Fruit fly (Drosophila melanogaster): Measurements from ENCODE around the gene RpL9.

The RpL9 gene

dm6 chr2L:11003925-11004673 lies at the start of gene RpL9:
Gene RpL9 (minus strand): TSS chr2L:11004189.
- peak; percentile 84 for TF ChIP-seq CG17801 (GFP tag; optimal IDR thresholded peaks at IDR 0.05; ENCODE audit: partially characterized antibody)

- no peak for TF ChIP-seq CG17801 (GFP tag; optimal IDR thresholded peaks at IDR 0.05; ENCODE audit: partially characterized antibody)
Observed at dm6 chr2L:11053018-11053807, 49.2 kb upstream of the RpL9 start.

dm6 chr2L:11052493-11052788 lies 48.5 kb upstream of the RpL9 start:
- no peak for TF ChIP-seq CG17801 (GFP tag; optimal IDR thresholded peaks at IDR 0.05; ENCODE audit: partially characterized antibody)

- TF ChIP-seq CG17801 (GFP tag; optimal IDR thresholded peaks at IDR 0.05; ENCODE audit: partially characterized antibody) = no peak
Observed at dm6 chr2L:11051644-11052492, 47.9 kb upstream of the RpL9 start.

dm6 chr2L:11049723-11050122 lies 45.7 kb upstream of the RpL9 start:
- TF ChIP-seq CG17801 (GFP tag; optimal IDR thresholded peaks at IDR 0.05; ENCODE audit: partially characterized antibody) = no peak

dm6 chr2L:11048307-11048706 lies 44.3 kb upstream of the RpL9 start:
- TF ChIP-seq CG17801 (GFP tag; optimal IDR thresholded peaks at IDR 0.05; ENCODE audit: partially characterized antibody) = no peak

- TF ChIP-seq CG17801 (GFP tag; optimal IDR thresholded peaks at IDR 0.05; ENCODE audit: partially characterized antibody) = no peak
Observed at dm6 chr2L:11046051-11046450, 42.1 kb upstream of the RpL9 start.

- TF ChIP-seq CG17801 (GFP tag; optimal IDR thresholded peaks at IDR 0.05; ENCODE audit: partially characterized antibody) = no peak
Observed at dm6 chr2L:11045467-11045914, 41.5 kb upstream of the RpL9 start.

dm6 chr2L:11044678-11045466 lies 40.9 kb upstream of the RpL9 start:
- TF ChIP-seq CG17801 (GFP tag; optimal IDR thresholded peaks at IDR 0.05; ENCODE audit: partially characterized antibody) = peak; percentile 20

dm6 chr2L:11041785-11042184 lies 37.8 kb upstream of the RpL9 start:
- TF ChIP-seq CG17801 (GFP tag; optimal IDR thresholded peaks at IDR 0.05; ENCODE audit: partially characterized antibody) = no peak

dm6 chr2L:11041074-11041473 lies 37.1 kb upstream of the RpL9 start:
- no peak for TF ChIP-seq CG17801 (GFP tag; optimal IDR thresholded peaks at IDR 0.05; ENCODE audit: partially characterized antibody)

- TF ChIP-seq CG17801 (GFP tag; optimal IDR thresholded peaks at IDR 0.05; ENCODE audit: partially characterized antibody) = no peak
Observed at dm6 chr2L:11039548-11040144, 35.7 kb upstream of the RpL9 start.

- no peak for TF ChIP-seq CG17801 (GFP tag; optimal IDR thresholded peaks at IDR 0.05; ENCODE audit: partially characterized antibody)
Observed at dm6 chr2L:11038918-11039317, 34.9 kb upstream of the RpL9 start.

Data from ovary, adult (tissue).